Worm (Caenorhabditis elegans) whole organism, L2 larva: ENCODE results near the gene T01B6.1.

Experiments
- C34F6.9 ChIP-seq: fragments of 150-350 bp; optimal IDR thresholded peaks from 2 replicates; lab custom pipeline; 2014; ENCODE audit warnings: missing biosample characterization, missing genetic modification characterization
- F13H6.1 ChIP-seq: sonication (generic microtip); optimal IDR thresholded peaks from 2 replicates; lab custom pipeline; 2016; ENCODE audit warnings: missing genetic modification characterization, missing compliant biosample characterization
- ZK546.5 ChIP-seq: sonication (generic microtip); optimal IDR thresholded peaks from 2 replicates; lab custom pipeline; 2017; ENCODE audit warnings: missing biosample characterization, missing genetic modification characterization
- alr-1 ChIP-seq: fragments of 150-350 bp; optimal IDR thresholded peaks from 2 replicates; lab custom pipeline; 2014; ENCODE audit warnings: missing biosample characterization, missing genetic modification characterization
- ama-1 ChIP-seq: fragments of 150-350 bp; optimal IDR thresholded peaks from 2 replicates; lab custom pipeline; 2018; ENCODE audit warnings: inconsistent platforms
- blmp-1 ChIP-seq: sonication (generic microtip); optimal IDR thresholded peaks from 2 replicates; lab custom pipeline; 2017; ENCODE audit warnings: missing genetic modification characterization, mild to moderate bottlenecking, missing compliant biosample characterization, antibody characterized with exemption, moderate library complexity; ENCODE audit not compliant: insufficient read depth
- dmd-4 ChIP-seq: sonication (generic microtip); optimal IDR thresholded peaks from 2 replicates; lab custom pipeline; 2017; ENCODE audit warnings: missing biosample characterization, missing genetic modification characterization
- elt-1 ChIP-seq: fragments of 150-350 bp; optimal IDR thresholded peaks from 2 replicates; lab custom pipeline; 2014; ENCODE audit warnings: missing biosample characterization, missing genetic modification characterization
- fos-1 ChIP-seq: fragments of 150-350 bp; optimal IDR thresholded peaks from 2 replicates; lab custom pipeline; 2014; ENCODE audit warnings: missing biosample characterization, missing genetic modification characterization
- lsy-2 ChIP-seq, 2 experiments: fragments of 150-350 bp in 1 of 2; sonication (generic microtip) in 1 of 2; optimal IDR thresholded peaks; 2 replicates each; lab custom pipeline; 2014 to 2017; ENCODE audit warnings: missing biosample characterization in 2 of 2, missing genetic modification characterization in 2 of 2
- nhr-10 ChIP-seq: sonication (generic microtip); optimal IDR thresholded peaks from 2 replicates; lab custom pipeline; 2017; ENCODE audit warnings: missing biosample characterization, missing genetic modification characterization
- nhr-11 ChIP-seq: fragments of 150-350 bp; optimal IDR thresholded peaks from 2 replicates; lab custom pipeline; 2014; ENCODE audit warnings: missing biosample characterization, missing genetic modification characterization
- nhr-12 ChIP-seq: fragments of 150-350 bp; optimal IDR thresholded peaks from 2 replicates; lab custom pipeline; 2014; ENCODE audit warnings: missing biosample characterization, missing genetic modification characterization
- nhr-129 ChIP-seq: fragments of 150-350 bp; optimal IDR thresholded peaks from 2 replicates; lab custom pipeline; 2014; ENCODE audit warnings: missing biosample characterization, missing genetic modification characterization
- nhr-23 ChIP-seq: fragments of 150-350 bp; optimal IDR thresholded peaks from 2 replicates; lab custom pipeline; 2014; ENCODE audit warnings: missing biosample characterization, missing genetic modification reagents, missing genetic modification characterization
- nhr-237 ChIP-seq: fragments of 150-350 bp; optimal IDR thresholded peaks from 2 replicates; lab custom pipeline; 2014; ENCODE audit warnings: missing biosample characterization, missing genetic modification characterization
- nhr-6 ChIP-seq: fragments of 150-350 bp; optimal IDR thresholded peaks from 2 replicates; lab custom pipeline; 2014; ENCODE audit warnings: missing biosample characterization, missing genetic modification characterization
- nhr-77 ChIP-seq: fragments of 150-350 bp; optimal IDR thresholded peaks from 2 replicates; lab custom pipeline; 2014; ENCODE audit warnings: missing biosample characterization, missing genetic modification characterization
- peb-1 ChIP-seq: fragments of 150-350 bp; optimal IDR thresholded peaks from 2 replicates; lab custom pipeline; 2014; ENCODE audit warnings: missing biosample characterization, missing genetic modification characterization
- sem-4 ChIP-seq: fragments of 150-350 bp; optimal IDR thresholded peaks from 2 replicates; lab custom pipeline; 2014; ENCODE audit warnings: missing biosample characterization, missing genetic modification reagents, missing genetic modification characterization
- skn-1 ChIP-seq: sonication (generic microtip); optimal IDR thresholded peaks from 2 replicates; lab custom pipeline; 2017; ENCODE audit warnings: missing biosample characterization, missing genetic modification characterization
- sma-3 ChIP-seq: sonication (generic microtip); optimal IDR thresholded peaks from 2 replicates; lab custom pipeline; 2016; ENCODE audit warnings: missing genetic modification reagents, missing genetic modification characterization, missing compliant biosample characterization
- sma-9 ChIP-seq, 2 experiments: fragments of 150-350 bp in 1 of 2; sonication (generic microtip) in 1 of 2; optimal IDR thresholded peaks; 2 replicates each; lab custom pipeline; 2014 to 2016; ENCODE audit warnings: missing genetic modification characterization in 2 of 2, mild to moderate bottlenecking in 1 of 2, missing biosample characterization in 1 of 2, missing compliant biosample characterization in 1 of 2, missing genetic modification reagents in 1 of 2, moderate library complexity in 1 of 2
- zag-1 ChIP-seq: fragments of 150-350 bp; optimal IDR thresholded peaks from 2 replicates; lab custom pipeline; 2014; ENCODE audit warnings: missing biosample characterization, missing genetic modification characterization
- ztf-1 ChIP-seq: fragments of 200-800 bp; sonication (Bioruptor generic); conservative IDR thresholded peaks from 2 replicates; pipeline ENCODE4 v1.3.6; 2022; ENCODE audit warnings: missing genetic modification characterization, missing compliant biosample characterization

Gene T01B6.1

DNA sequence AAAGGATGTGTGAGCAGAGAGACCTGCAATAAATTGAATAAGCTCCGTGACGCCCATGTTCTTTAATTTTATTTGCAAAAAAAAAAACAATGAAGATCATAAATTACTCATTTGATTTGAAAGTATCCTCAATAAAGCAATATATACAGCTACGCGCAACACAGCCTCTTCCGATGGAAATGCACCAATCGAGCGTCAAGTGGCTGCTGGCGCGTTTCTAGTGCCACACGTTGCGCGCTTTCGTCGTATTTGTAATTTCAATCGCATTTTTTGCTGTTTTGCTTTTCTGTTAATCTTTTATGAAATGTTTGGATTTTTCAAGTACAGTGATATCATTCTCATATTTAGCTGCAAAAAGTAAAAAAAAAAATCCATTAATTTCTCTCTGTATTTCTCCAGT, 46.7 kb downstream of the T01B6.1 start (continued):
- TF ChIP-seq fos-1 (tag; lab: Kevin White, UChicago) = no peak
- no peak for TF ChIP-seq blmp-1 (tag; lab: Kevin White, UChicago)
- peak; percentile 57 for TF ChIP-seq C34F6.9
- TF ChIP-seq sma-3 (GFP tag; lab: Kevin White, UChicago) = peak; percentile 75

DNA sequence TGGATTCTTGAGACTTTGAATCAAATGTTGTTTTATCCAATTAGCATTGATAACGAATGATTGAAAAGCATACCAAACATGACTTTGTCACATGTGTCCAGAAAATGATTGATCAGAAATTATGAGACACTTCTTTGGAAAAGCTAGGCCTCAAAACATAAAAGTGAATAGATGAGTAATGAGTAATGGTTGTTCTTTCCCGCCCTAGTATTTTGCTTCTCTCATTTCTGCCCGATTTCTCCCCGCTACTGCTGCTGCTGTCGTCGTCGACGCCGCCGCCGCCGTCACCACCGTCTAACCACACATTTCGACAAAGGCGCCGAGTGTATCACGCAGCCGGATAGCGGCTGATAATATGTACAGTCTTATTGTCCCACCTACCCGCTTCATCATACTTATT, 50.0 kb downstream of the T01B6.1 start, which contains the start of gene F47G3.1:
Gene F47G3.1, plus strand, starts transcription at position 301 of the 400 bp plus-strand sequence.
- TF ChIP-seq zag-1 (tag; lab: Kevin White, UChicago) (no peak), sem-4 (tag; lab: Kevin White, UChicago) (no peak), skn-1 (no peak), ama-1 (lab: Kevin White, UChicago) (no peak), alr-1 (tag; lab: Kevin White, UChicago) (no peak), dmd-4 (tag; lab: Kevin White, UChicago) (no peak), nhr-129 (tag; lab: Kevin White, UChicago) (no peak)

DNA sequence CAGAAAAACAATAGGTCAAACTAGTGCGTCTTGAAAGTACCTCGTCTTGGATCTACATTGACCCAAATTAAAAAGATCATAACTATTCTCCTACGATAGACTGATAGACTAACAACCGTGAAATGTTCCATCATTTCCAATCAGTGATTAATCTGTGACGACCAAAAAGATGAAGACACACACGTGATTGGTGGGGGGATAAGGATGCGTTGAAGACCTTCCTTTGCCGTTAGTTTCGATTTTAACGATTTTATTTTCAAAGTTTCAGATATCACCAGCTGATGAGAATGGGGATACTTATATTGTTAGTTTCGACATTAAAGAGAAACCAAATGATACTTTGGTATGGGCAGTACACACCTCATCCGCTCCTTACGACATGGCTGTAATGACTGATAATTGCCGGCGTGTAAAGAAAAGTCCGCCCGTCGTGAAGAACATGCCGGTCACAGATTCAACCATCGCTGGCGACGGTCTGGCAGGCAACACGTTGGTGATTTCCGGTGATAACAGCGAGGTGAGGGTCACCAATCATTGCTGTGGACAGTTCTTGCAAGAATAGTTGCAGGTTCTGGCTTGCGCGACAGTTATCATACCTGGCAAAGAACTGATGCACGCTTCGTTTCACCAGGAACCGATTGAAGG, 51.6 kb downstream of the T01B6.1 start:
- TF ChIP-seq nhr-12 (tag; lab: Kevin White, UChicago) = no peak
- TF ChIP-seq nhr-77 (tag; lab: Kevin White, UChicago) = no peak
- TF ChIP-seq sma-3 (GFP tag; lab: Kevin White, UChicago) = peak; percentile 8
- TF ChIP-seq sma-9 (GFP tag; optimal IDR thresholded peaks at IDR 0.05; lab: Kevin White, UChicago) = peak; percentile 51
- no peak for TF ChIP-seq sma-9 (tag; optimal IDR thresholded peaks at IDR 0.05; lab: Kevin White, UChicago)
- no peak for TF ChIP-seq elt-1 (tag; lab: Kevin White, UChicago)
- no peak for TF ChIP-seq nhr-6 (tag; lab: Kevin White, UChicago)
- no peak for TF ChIP-seq nhr-23
- TF ChIP-seq F13H6.1 (tag; lab: Kevin White, UChicago) = no peak

DNA sequence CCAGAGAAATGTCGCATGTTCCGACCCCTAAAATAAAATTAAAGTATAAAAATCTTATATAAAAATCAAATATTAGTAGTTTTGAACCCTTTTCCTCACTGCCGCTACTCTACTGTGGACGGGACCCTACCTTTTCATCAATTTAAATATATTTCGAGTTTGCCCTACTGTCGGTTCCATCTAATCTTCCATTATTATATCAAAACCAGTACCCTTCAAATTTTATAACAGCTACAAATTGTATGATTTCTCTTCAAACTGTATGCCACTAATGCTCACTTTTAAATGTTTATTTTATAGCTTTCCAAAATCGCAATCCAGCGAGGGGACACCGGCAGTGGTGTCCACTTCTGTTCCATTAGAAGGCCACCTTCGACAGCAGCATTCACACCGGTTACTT, 59.5 kb downstream of the T01B6.1 start, which contains the start of gene C43H6.6:
Gene C43H6.6, plus strand, starts transcription at position 301 of the 400 bp plus-strand sequence.
- TF ChIP-seq nhr-77 (tag; lab: Kevin White, UChicago) = no peak
- TF ChIP-seq lsy-2 (tag; optimal IDR thresholded peaks at IDR 0.05; lab: Kevin White, UChicago) = no peak
- no peak for TF ChIP-seq ZK546.5 (tag; lab: Kevin White, UChicago)
- no peak for TF ChIP-seq nhr-10 (tag; lab: Kevin White, UChicago)
- TF ChIP-seq nhr-11 (tag; lab: Kevin White, UChicago) = no peak
- no peak for TF ChIP-seq ztf-1
- no peak for TF ChIP-seq C34F6.9
- no peak for TF ChIP-seq sma-9 (GFP tag; optimal IDR thresholded peaks at IDR 0.05; lab: Kevin White, UChicago)
- no peak for TF ChIP-seq sma-9 (tag; optimal IDR thresholded peaks at IDR 0.05; lab: Kevin White, UChicago)
- TF ChIP-seq nhr-237 = no peak
- no peak for TF ChIP-seq ama-1 (lab: Kevin White, UChicago)
- no peak for TF ChIP-seq zag-1 (tag; lab: Kevin White, UChicago)
- TF ChIP-seq peb-1 (tag; lab: Kevin White, UChicago) = no peak
